Worm (Caenorhabditis elegans) whole organism, young adult: ENCODE measurements around the gene mxl-1.

Experiments
- F37B4.10 ChIP-seq: fragments of 200-800 bp; sonication (Bioruptor generic); IDR thresholded peaks from 2 replicates; pipeline ENCODE4 v1.3.6; 2022; ENCODE audit warnings: missing genetic modification characterization, missing compliant biosample characterization
- aptf-3 ChIP-seq: fragments of 200-800 bp; sonication (Bioruptor generic); IDR thresholded peaks from 2 replicates; pipeline ENCODE4 v1.3.6; 2022; ENCODE audit warnings: missing genetic modification characterization, missing compliant biosample characterization
- nfya-1 ChIP-seq: sonication (generic microtip); optimal IDR thresholded peaks from 2 replicates; lab custom pipeline; 2017; ENCODE audit warnings: antibody characterized with exemption, missing compliant biosample characterization, missing genetic modification characterization, borderline replicate concordance; ENCODE audit not compliant: insufficient read depth
- nfyb-1 ChIP-seq: fragments of 200-800 bp; sonication (Bioruptor generic); IDR thresholded peaks from 2 replicates; pipeline ENCODE4 v1.3.6; 2022; ENCODE audit warnings: missing genetic modification reagents, missing genetic modification characterization, missing compliant biosample characterization
- snpc-1.3 ChIP-seq: sonication (generic microtip); optimal IDR thresholded peaks from 2 replicates; lab custom pipeline; 2017; ENCODE audit warnings: missing genetic modification characterization, mild to moderate bottlenecking, missing compliant biosample characterization, antibody characterized with exemption, moderate library complexity, missing genotype, missing genetic modification reagents; ENCODE audit not compliant: insufficient read depth
- unc-62 ChIP-seq: fragments of 150-350 bp; optimal IDR thresholded peaks from 2 replicates; lab custom pipeline; 2014; ENCODE audit warnings: missing biosample characterization, missing genetic modification reagents, missing genetic modification characterization

DNA sequence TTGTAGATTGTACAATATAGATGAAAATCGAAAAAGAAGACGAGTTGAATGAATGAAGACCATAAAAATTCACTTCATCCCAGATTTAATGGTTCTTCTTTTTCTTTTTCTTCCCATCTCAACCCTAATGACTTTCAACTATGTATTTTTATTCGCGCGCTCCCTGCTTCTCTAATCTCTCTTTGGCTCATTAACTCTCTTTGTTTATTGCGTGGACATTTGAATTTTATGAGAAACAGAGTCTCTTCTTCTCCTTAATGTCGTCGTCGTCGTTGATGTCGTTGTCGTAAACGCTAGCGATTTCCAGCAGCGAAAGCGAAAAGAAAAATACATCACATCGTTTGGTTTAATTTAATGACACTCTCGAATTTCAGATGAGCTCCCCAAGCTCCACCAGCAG lies 30.1 kb upstream of the mxl-1 start:
- TF ChIP-seq F37B4.10 (GFP tag; lab: Robert Waterston, UW) (no peak), nfyb-1 (GFP tag; lab: Robert Waterston, UW) (no peak), snpc-1.3 (no peak), aptf-3 (GFP tag; lab: Robert Waterston, UW) (no peak), unc-62 (GFP tag; lab: Kevin White, UChicago) (no peak), nfya-1 (no peak)
